Worm (Caenorhabditis elegans) whole organism, late embryonic: ENCODE data around the gene F58G6.3.

Experiments
- ama-1 ChIP-seq: fragments of 150-350 bp; optimal IDR thresholded peaks from 2 replicates; lab custom pipeline; 2014
- nhr-11 ChIP-seq: fragments of 150-350 bp; optimal IDR thresholded peaks from 2 replicates; lab custom pipeline; 2014; ENCODE audit warnings: missing biosample characterization, missing genetic modification characterization
- pha-4 ChIP-seq: fragments of 150-350 bp; optimal IDR thresholded peaks from 2 replicates; lab custom pipeline; 2018; ENCODE audit warnings: missing biosample characterization, missing genetic modification reagents, missing genetic modification characterization
- tbx-7 ChIP-seq: sonication (generic microtip); optimal IDR thresholded peaks from 2 replicates; lab custom pipeline; 2016; ENCODE audit warnings: missing genotype, missing genetic modification characterization, missing compliant biosample characterization

DNA sequence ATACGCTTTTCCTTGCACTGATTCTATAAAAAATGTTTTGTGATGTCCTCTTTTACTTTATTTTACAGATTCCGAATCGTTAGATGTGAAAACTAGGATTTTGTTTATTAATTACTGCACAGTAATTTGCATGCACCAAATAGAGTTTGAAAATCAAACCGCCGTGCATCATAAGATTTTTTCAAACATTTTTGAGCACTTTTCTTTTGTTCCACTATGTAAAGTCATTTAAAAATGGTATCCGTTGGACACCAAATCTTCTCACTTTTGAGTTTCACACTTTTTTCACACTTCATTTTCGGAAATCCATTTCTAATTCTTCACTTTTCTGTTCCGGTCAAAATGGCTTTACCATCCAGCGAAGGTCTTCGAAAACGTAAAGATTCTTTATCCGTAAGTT, 10.1 kb upstream of the F58G6.3 start, which contains the start of gene degl-2:
- TF ChIP-seq ama-1 (lab: Kevin White, UChicago) (no peak), tbx-7 (tag; lab: Kevin White, UChicago) (no peak), nhr-11 (no peak), pha-4 (tag; lab: Kevin White, UChicago) (no peak)
